Worm (Caenorhabditis elegans): ENCODE results near the gene C31E10.6.
A peak's percentile ranks its signal among the peaks of the same experiment; 100 is the strongest.

The C31E10.6 gene

DNA sequence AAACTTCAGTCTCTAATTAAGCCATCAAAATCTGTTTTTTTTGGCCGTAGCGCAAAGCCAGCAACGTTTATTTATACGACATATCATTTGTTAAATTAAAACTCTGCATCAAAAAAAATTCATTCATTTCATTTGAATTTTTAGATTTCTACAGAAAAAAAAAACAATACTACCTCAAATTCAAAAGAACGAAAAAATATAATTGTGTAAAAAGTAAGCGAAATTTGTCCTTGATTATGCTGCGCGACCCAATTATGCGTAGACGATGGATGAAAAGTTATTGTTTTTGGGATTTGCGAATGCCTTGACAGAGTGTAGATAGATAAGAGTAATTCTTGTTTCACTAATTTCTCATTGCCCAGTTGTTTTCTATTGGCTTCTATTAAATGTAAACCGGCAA lies 32.9 kb upstream of the C31E10.6 start, which contains the start of gene F48F7.3:
Gene F48F7.3 (plus strand): TSS at position 301 of the 400 bp plus-strand sequence.
- TF ChIP-seq fos-1 (tag; optimal IDR thresholded peaks at IDR 0.05) (no peak), aly-2 (tag; optimal IDR thresholded peaks at IDR 0.05) (no peak), nhr-10 (tag; optimal IDR thresholded peaks at IDR 0.05) (no peak), nhr-237 (tag; optimal IDR thresholded peaks at IDR 0.05) (no peak), unc-55 (GFP tag; optimal IDR thresholded peaks at IDR 0.05) (no peak), ceh-16 (tag; optimal IDR thresholded peaks at IDR 0.05) (no peak), C34F6.9 (tag; optimal IDR thresholded peaks at IDR 0.05) (no peak), ztf-1 (GFP tag; conservative IDR thresholded peaks at IDR 0.05) (no peak), nhr-11 (tag; optimal IDR thresholded peaks at IDR 0.05) (no peak), ztf-4 (tag; optimal IDR thresholded peaks at IDR 0.05) (no peak), skn-1 (tag; optimal IDR thresholded peaks at IDR 0.05) (no peak), unc-62 (GFP tag; optimal IDR thresholded peaks at IDR 0.05) (no peak), sem-4 (tag; optimal IDR thresholded peaks at IDR 0.05) (no peak), elt-1 (tag; optimal IDR thresholded peaks at IDR 0.05) (no peak), ceh-82 (tag; optimal IDR thresholded peaks at IDR 0.05) (no peak), crh-2 (tag; optimal IDR thresholded peaks at IDR 0.05) (no peak), sma-9 (GFP tag; optimal IDR thresholded peaks at IDR 0.05) (no peak), sma-9 (tag; optimal IDR thresholded peaks at IDR 0.05) (no peak), gmeb-1 (tag; optimal IDR thresholded peaks at IDR 0.05) (no peak)

DNA sequence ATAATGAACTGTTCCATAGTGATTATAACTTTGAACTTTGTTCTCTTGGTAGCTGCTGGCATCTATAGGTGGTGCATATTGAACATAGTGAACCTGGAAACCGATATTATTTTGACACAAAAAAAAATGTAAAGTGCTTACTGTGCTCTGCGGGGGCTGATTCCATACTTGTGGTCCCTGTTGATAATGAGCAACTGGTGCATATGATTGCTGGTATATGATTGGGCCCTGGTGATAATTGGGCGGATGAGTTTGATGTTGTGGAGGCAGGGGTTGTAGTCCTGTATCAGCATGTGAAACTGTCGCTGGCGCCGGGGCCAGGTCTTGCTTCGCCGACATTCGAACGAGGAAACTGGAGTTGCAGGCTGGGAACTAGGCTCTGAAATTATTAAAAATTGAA lies 27.8 kb upstream of the C31E10.6 start, which contains the start of gene pqn-39:
Gene pqn-39 (minus strand): TSS at position 385 of the 400 bp plus-strand sequence.
- TF ChIP-seq skn-1 (tag; optimal IDR thresholded peaks at IDR 0.05): no peak
- no peak for TF ChIP-seq nhr-6 (tag; optimal IDR thresholded peaks at IDR 0.05)
- TF ChIP-seq ztf-1 (GFP tag; conservative IDR thresholded peaks at IDR 0.05): no peak
- no peak for TF ChIP-seq snpc-4 (tag; optimal IDR thresholded peaks at IDR 0.05)
- TF ChIP-seq egl-27 (tag; optimal IDR thresholded peaks at IDR 0.05): no peak
- no peak for TF ChIP-seq nhr-23 (tag; optimal IDR thresholded peaks at IDR 0.05)
- no peak for TF ChIP-seq ceh-16 (tag; optimal IDR thresholded peaks at IDR 0.05)
- TF ChIP-seq elt-3 (tag; optimal IDR thresholded peaks at IDR 0.05): no peak
- no peak for TF ChIP-seq mab-5 (tag; optimal IDR thresholded peaks at IDR 0.05)
- no peak for TF ChIP-seq F13H6.1 (tag; optimal IDR thresholded peaks at IDR 0.05)
- TF ChIP-seq lsy-2 (tag; optimal IDR thresholded peaks at IDR 0.05): no peak
- TF ChIP-seq sma-9 (GFP tag; optimal IDR thresholded peaks at IDR 0.05): no peak
- no peak for TF ChIP-seq sma-9 (tag; optimal IDR thresholded peaks at IDR 0.05)
- TF ChIP-seq gmeb-1 (tag; optimal IDR thresholded peaks at IDR 0.05): no peak

DNA sequence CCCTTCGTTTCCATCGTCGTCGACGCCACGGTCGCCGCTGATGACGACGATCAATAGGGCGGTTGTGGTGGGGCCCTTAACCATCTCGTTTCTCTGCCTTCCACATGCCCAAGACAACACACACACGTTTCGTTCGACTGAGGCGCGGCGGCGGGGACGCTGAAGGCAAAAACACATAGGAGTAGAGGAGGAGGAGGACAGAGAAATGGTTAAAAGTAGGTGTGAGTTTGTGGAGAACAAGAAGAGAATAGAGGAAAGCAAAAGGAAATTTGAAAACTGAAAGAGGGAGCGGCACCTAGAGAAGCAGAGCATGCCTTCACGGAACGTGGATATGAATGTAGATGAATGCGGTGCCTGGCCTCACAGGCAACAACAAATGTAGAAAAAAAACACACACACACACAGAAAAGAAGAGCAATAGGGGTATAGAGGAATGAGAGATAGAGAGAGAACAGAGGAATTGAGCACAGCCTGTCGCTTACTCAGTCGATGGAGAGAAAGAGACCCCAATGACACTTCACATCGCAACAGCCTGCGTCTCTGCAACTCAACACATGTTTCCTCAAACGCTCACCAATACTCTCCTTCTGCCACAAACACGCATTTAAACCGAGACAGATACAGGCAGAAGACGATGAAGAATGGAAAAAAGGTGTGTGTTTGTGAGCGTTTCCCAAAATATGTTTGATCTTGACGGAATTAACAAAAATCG lies 26.7 kb upstream of the C31E10.6 start:
- TF ChIP-seq skn-1 (tag; optimal IDR thresholded peaks at IDR 0.05) (peak; percentile 55), nhr-10 (tag; optimal IDR thresholded peaks at IDR 0.05) (no peak), lsy-2 (tag; optimal IDR thresholded peaks at IDR 0.05) (peak; percentile 27 to 82), sma-9 (GFP tag; optimal IDR thresholded peaks at IDR 0.05) (peak; percentile 86), sma-9 (tag; optimal IDR thresholded peaks at IDR 0.05) (no peak), lin-39 (tag; optimal IDR thresholded peaks at IDR 0.05) (no peak), F13H6.1 (tag; optimal IDR thresholded peaks at IDR 0.05) (peak; percentile 93), zag-1 (tag; optimal IDR thresholded peaks at IDR 0.05) (peak; percentile 76), C34F6.9 (tag; optimal IDR thresholded peaks at IDR 0.05) (peak; percentile 89), nhr-21 (tag; optimal IDR thresholded peaks at IDR 0.05) (peak; percentile 54), unc-62 (GFP tag; optimal IDR thresholded peaks at IDR 0.05) (no peak), ceh-16 (tag; optimal IDR thresholded peaks at IDR 0.05) (no peak), unc-39 (tag; optimal IDR thresholded peaks at IDR 0.05) (peak; percentile 18), nhr-23 (tag; optimal IDR thresholded peaks at IDR 0.05) (no peak), fos-1 (tag; optimal IDR thresholded peaks at IDR 0.05) (peak; percentile 88), nhr-129 (tag; optimal IDR thresholded peaks at IDR 0.05) (peak; percentile 94), lin-11 (tag; optimal IDR thresholded peaks at IDR 0.05) (peak; percentile 49), egl-27 (tag; optimal IDR thresholded peaks at IDR 0.05) (peak; percentile 78), mbf-1 (tag; optimal IDR thresholded peaks at IDR 0.05) (no peak), elt-1 (tag; optimal IDR thresholded peaks at IDR 0.05) (no peak), nhr-12 (tag; optimal IDR thresholded peaks at IDR 0.05) (no peak), lin-13 (GFP tag; optimal IDR thresholded peaks at IDR 0.05) (peak; percentile 73), sma-3 (GFP tag; optimal IDR thresholded peaks at IDR 0.05) (peak; percentile 29), ama-1 (optimal IDR thresholded peaks at IDR 0.05) (no peak), gmeb-1 (tag; optimal IDR thresholded peaks at IDR 0.05) (peak; percentile 59), mab-5 (tag; optimal IDR thresholded peaks at IDR 0.05) (no peak), blmp-1 (tag; optimal IDR thresholded peaks at IDR 0.05; ENCODE audit: insufficient read depth) (peak; percentile 32), alr-1 (tag; optimal IDR thresholded peaks at IDR 0.05) (no peak), nhr-11 (tag; optimal IDR thresholded peaks at IDR 0.05) (no peak), nhr-6 (tag; optimal IDR thresholded peaks at IDR 0.05) (peak; percentile 84), aly-2 (tag; optimal IDR thresholded peaks at IDR 0.05) (no peak), ztf-4 (tag; optimal IDR thresholded peaks at IDR 0.05) (peak; percentile 59), crh-2 (tag; optimal IDR thresholded peaks at IDR 0.05) (peak; percentile 88), nhr-25 (tag; optimal IDR thresholded peaks at IDR 0.05) (no peak), mdl-1 (tag; optimal IDR thresholded peaks at IDR 0.05) (peak; percentile 10 to 82), dmd-4 (tag; optimal IDR thresholded peaks at IDR 0.05) (no peak), sem-4 (tag; optimal IDR thresholded peaks at IDR 0.05) (peak; percentile 85), unc-55 (GFP tag; optimal IDR thresholded peaks at IDR 0.05) (peak; percentile 79), R02D3.7 (tag; optimal IDR thresholded peaks at IDR 0.05) (no peak), Y55F3AM.14 (GFP tag; optimal IDR thresholded peaks at IDR 0.05) (peak; percentile 75), snpc-4 (tag; optimal IDR thresholded peaks at IDR 0.05) (peak; percentile 44)
